Worm (Caenorhabditis elegans): ENCODE results near the gene ZK616.61.

DNA sequence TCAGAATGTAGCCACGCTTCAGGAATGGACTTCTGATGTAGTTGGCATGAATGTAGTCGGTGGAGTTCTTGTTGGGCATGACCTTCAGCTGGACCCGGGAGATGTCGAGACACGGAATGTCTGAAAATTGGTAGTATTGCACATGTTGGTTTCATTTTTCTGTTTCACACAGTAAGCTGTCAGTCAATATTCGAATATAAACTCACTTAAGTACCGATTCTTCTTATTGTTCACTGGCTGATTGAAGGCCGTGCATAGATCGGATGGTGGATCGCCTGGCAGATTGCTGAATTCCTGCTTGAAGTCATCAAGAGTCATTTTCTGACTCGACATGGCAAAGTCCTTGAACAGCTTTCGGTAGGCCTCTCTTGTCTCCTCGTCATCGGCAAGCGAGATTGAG is 3.7 kb downstream of the ZK616.61 start:
- TF ChIP-seq him-1 (tag; optimal IDR thresholded peaks at IDR 0.05), result no peak
- no peak for TF ChIP-seq sea-2 (GFP tag; IDR thresholded peaks at IDR 0.05)
- no peak for TF ChIP-seq F55B11.4 (tag; optimal IDR thresholded peaks at IDR 0.05; ENCODE audit: borderline replicate concordance, insufficient read depth)
- TF ChIP-seq hmg-20 (GFP tag; IDR thresholded peaks at IDR 0.05), result no peak
- TF ChIP-seq efl-1 (GFP tag; optimal IDR thresholded peaks at IDR 0.05), result no peak
- TF ChIP-seq dpl-1 (GFP tag; optimal IDR thresholded peaks at IDR 0.05), result no peak
- TF ChIP-seq ztf-6 (GFP tag; IDR thresholded peaks at IDR 0.05), result no peak
- TF ChIP-seq mel-28 (tag; optimal IDR thresholded peaks at IDR 0.05; ENCODE audit: borderline replicate concordance), result no peak
- no peak for TF ChIP-seq pbrm-1 (GFP tag; IDR thresholded peaks at IDR 0.05)
- no peak for TF ChIP-seq rpc-1 (optimal IDR thresholded peaks at IDR 0.05)
- no peak for TF ChIP-seq rpc-1 (tag; optimal IDR thresholded peaks at IDR 0.05)
- no peak for TF ChIP-seq rcor-1 (GFP tag; IDR thresholded peaks at IDR 0.05)
- no peak for TF ChIP-seq attf-5 (GFP tag; optimal IDR thresholded peaks at IDR 0.05)
